Worm (Caenorhabditis elegans) whole organism, early embryonic: ENCODE data around the gene F56C9.6.

ENCODE experiments used
- B0310.2 ChIP-seq: sonication (generic microtip); optimal IDR thresholded peaks from 2 replicates; lab custom pipeline; 2016; ENCODE audit warnings: mild to moderate bottlenecking, missing genetic modification characterization, missing compliant biosample characterization
- F13C5.2 ChIP-seq: sonication (generic microtip); optimal IDR thresholded peaks from 2 replicates; lab custom pipeline; 2017; ENCODE audit warnings: mild to moderate bottlenecking, missing genetic modification characterization, inconsistent platforms, missing compliant biosample characterization
- aly-1 ChIP-seq: sonication (generic microtip); optimal IDR thresholded peaks from 2 replicates; lab custom pipeline; 2016; ENCODE audit warnings: missing genetic modification characterization, missing compliant biosample characterization
- ama-1 ChIP-seq: fragments of 150-350 bp; optimal IDR thresholded peaks from 2 replicates; lab custom pipeline; 2014
- ceh-13 ChIP-seq: fragments of 200-800 bp; sonication (Bioruptor generic); optimal IDR thresholded peaks from 2 replicates; lab custom pipeline; 2018; ENCODE audit warnings: mild to moderate bottlenecking, missing genetic modification characterization, missing compliant biosample characterization
- ceh-36 ChIP-seq: sonication (generic microtip); optimal IDR thresholded peaks from 2 replicates; lab custom pipeline; 2016; ENCODE audit warnings: missing genetic modification characterization, inconsistent platforms, missing compliant biosample characterization
- ets-7 ChIP-seq: sonication (generic microtip); optimal IDR thresholded peaks from 2 replicates; lab custom pipeline; 2016; ENCODE audit warnings: missing genotype, missing genetic modification characterization, missing compliant biosample characterization
- flt-1 ChIP-seq: fragments of 200-800 bp; sonication (Bioruptor generic); IDR thresholded peaks from 2 replicates; pipeline ENCODE4 v1.3.6; 2022; ENCODE audit warnings: missing genetic modification characterization, missing compliant biosample characterization
- hmbx-1 ChIP-seq: sonication (generic microtip); optimal IDR thresholded peaks from 2 replicates; lab custom pipeline; 2016; ENCODE audit warnings: mild to moderate bottlenecking, missing genetic modification characterization, missing compliant biosample characterization
- hmg-4 ChIP-seq: fragments of 200-800 bp; sonication (Bioruptor generic); optimal IDR thresholded peaks from 2 replicates; lab custom pipeline; 2018; ENCODE audit warnings: mild to moderate bottlenecking, missing genetic modification characterization, missing compliant biosample characterization
- hnd-1 ChIP-seq: sonication (generic microtip); optimal IDR thresholded peaks from 2 replicates; lab custom pipeline; 2016; ENCODE audit warnings: missing genetic modification characterization, missing compliant biosample characterization
- pes-1 ChIP-seq: fragments of 200-800 bp; sonication (Bioruptor generic); IDR thresholded peaks from 2 replicates; pipeline ENCODE4 v1.3.6; 2022; ENCODE audit warnings: missing genetic modification reagents, missing genetic modification characterization, missing compliant biosample characterization
- scrt-1 ChIP-seq: fragments of 200-800 bp; sonication (Bioruptor generic); IDR thresholded peaks from 2 replicates; pipeline ENCODE4 v1.3.6; 2022; ENCODE audit warnings: missing genetic modification characterization, missing compliant biosample characterization
- sea-1 ChIP-seq: fragments of 200-800 bp; sonication (Bioruptor generic); conservative IDR thresholded peaks from 2 replicates; pipeline ENCODE4 v1.3.6; 2022; ENCODE audit warnings: missing genetic modification characterization, missing compliant biosample characterization
- tbx-11 ChIP-seq: fragments of 200-800 bp; sonication (Bioruptor generic); IDR thresholded peaks from 2 replicates; pipeline ENCODE4 v1.3.6; 2022; ENCODE audit warnings: missing genetic modification characterization, missing compliant biosample characterization
- tbx-37 ChIP-seq: fragments of 200-800 bp; sonication (Bioruptor generic); conservative IDR thresholded peaks from 2 replicates; pipeline ENCODE4 v1.3.6; 2022; ENCODE audit warnings: missing genetic modification reagents, missing genetic modification characterization, missing compliant biosample characterization
- tra-4 ChIP-seq: sonication (generic microtip); optimal IDR thresholded peaks from 2 replicates; lab custom pipeline; 2017; ENCODE audit warnings: missing genetic modification characterization, missing compliant biosample characterization

The F56C9.6 gene

DNA sequence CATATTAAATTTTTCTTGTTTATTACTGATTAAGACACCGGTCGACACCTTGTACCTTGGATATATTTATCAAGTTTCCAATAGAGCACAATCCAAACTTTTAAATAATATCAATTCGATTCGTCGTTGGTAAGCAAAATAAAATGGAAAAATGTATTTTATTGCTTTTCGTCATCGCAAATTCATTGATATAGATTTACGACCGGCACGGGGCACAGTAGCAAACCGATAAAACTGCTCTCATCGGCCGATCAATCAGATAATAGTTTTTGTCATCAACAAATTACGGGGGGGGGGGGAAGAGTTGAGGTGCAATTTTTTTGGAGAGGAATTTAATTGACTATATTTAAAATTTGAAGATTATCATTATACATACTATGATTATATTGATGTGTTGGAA, 12.8 kb upstream of the F56C9.6 start:
- TF ChIP-seq tbx-11 (GFP tag; lab: Robert Waterston, UW) (no peak), F13C5.2 (tag; lab: Kevin White, UChicago) (no peak), B0310.2 (tag; lab: Kevin White, UChicago) (no peak), hmbx-1 (no peak), ceh-36 (tag; lab: Kevin White, UChicago) (no peak), ama-1 (lab: Kevin White, UChicago) (no peak), aly-1 (no peak), pes-1 (GFP tag; lab: Robert Waterston, UW) (no peak)

DNA sequence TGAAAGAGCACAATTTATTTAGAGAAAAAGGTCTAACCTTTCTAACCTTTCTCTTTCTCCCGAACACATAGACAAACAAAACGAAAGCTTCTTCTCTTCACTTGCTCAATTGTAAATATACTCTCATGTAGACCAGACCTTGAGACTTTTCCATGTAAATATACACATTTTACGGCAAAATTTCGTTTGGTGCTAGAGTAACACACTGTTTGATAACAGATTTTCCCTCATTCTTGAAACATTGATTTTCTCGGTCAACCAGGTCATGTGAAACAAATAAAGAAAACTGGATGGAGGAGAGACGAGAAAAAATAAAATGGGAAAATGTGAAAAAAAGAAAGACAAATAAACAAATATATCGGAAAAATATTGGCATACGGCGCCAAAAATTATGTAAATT, 11.4 kb upstream of the F56C9.6 start:
- TF ChIP-seq tbx-11 (GFP tag; lab: Robert Waterston, UW) (no peak), sea-1 (GFP tag; lab: Robert Waterston, UW) (no peak), hmbx-1 (no peak), tra-4 (tag; lab: Kevin White, UChicago) (no peak), scrt-1 (GFP tag; lab: Robert Waterston, UW) (no peak), pes-1 (GFP tag; lab: Robert Waterston, UW) (no peak), tbx-37 (GFP tag; lab: Robert Waterston, UW) (no peak), F13C5.2 (tag; lab: Kevin White, UChicago) (no peak), hnd-1 (no peak), B0310.2 (tag; lab: Kevin White, UChicago) (no peak), hmg-4 (no peak), ets-7 (no peak), flt-1 (GFP tag; lab: Robert Waterston, UW) (no peak), aly-1 (no peak), ceh-13 (GFP tag; lab: Kevin White, UChicago) (no peak), ceh-36 (tag; lab: Kevin White, UChicago) (no peak), ama-1 (lab: Kevin White, UChicago) (no peak)

DNA sequence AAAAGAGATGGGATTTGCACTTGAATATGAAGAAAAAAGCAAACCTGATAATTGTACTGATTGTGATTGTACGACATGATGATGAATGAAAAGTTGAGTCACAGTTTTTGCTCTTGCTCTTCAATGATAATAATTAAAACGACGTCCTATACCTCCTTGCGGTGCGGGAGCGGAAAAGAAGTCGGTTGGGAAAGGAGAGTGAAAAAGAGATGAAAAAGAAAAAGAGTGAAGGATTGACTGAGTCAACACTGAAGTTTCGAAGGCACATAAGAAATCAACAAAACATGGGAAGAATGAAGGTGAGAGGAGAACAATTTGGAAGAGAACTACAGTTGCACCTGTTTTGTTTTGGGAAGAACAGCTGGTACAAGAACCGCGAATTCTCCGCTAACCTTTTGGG, 8.8 kb upstream of the F56C9.6 start, which contains the start of gene F56C9.8:
Gene F56C9.8 (minus strand): TSS at position 120 of the 400 bp plus-strand sequence.
- TF ChIP-seq sea-1 (GFP tag; lab: Robert Waterston, UW) (no peak), tra-4 (tag; lab: Kevin White, UChicago) (no peak), ets-7 (no peak), hmg-4 (no peak), ceh-36 (tag; lab: Kevin White, UChicago) (no peak), pes-1 (GFP tag; lab: Robert Waterston, UW) (no peak), flt-1 (GFP tag; lab: Robert Waterston, UW) (no peak), tbx-37 (GFP tag; lab: Robert Waterston, UW) (no peak), ceh-13 (GFP tag; lab: Kevin White, UChicago) (no peak)

DNA sequence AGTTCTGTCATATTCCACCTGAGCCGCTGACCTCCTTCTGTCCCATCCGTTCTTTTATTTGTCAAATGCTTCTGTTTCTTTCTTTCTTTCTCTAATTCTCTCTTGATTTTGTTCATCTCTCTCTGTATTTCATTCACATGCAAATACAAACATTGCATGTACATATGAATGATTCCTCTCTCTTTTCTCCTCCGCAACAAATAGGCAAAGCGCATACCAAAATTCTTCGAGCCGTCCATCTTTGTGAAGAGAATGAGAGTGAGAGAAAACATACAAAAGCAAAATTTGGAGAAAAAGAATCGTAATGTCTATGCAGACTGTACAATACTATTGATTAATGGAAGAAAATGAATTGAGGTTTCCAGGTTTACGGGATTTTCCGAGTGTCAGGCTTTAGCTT, 6.8 kb upstream of the F56C9.6 start:
- no peak for TF ChIP-seq aly-1
- no peak for TF ChIP-seq B0310.2 (tag; lab: Kevin White, UChicago)
- no peak for TF ChIP-seq flt-1 (GFP tag; lab: Robert Waterston, UW)
- TF ChIP-seq pes-1 (GFP tag; lab: Robert Waterston, UW), result no peak
- no peak for TF ChIP-seq hmg-4
- TF ChIP-seq ceh-36 (tag; lab: Kevin White, UChicago), result no peak
- TF ChIP-seq tra-4 (tag; lab: Kevin White, UChicago), result no peak
- no peak for TF ChIP-seq ama-1 (lab: Kevin White, UChicago)
- no peak for TF ChIP-seq tbx-37 (GFP tag; lab: Robert Waterston, UW)
- no peak for TF ChIP-seq scrt-1 (GFP tag; lab: Robert Waterston, UW)
- no peak for TF ChIP-seq ets-7
- no peak for TF ChIP-seq ceh-13 (GFP tag; lab: Kevin White, UChicago)
- no peak for TF ChIP-seq F13C5.2 (tag; lab: Kevin White, UChicago)
- no peak for TF ChIP-seq tbx-11 (GFP tag; lab: Robert Waterston, UW)
- TF ChIP-seq sea-1 (GFP tag; lab: Robert Waterston, UW), result no peak
- no peak for TF ChIP-seq hnd-1

DNA sequence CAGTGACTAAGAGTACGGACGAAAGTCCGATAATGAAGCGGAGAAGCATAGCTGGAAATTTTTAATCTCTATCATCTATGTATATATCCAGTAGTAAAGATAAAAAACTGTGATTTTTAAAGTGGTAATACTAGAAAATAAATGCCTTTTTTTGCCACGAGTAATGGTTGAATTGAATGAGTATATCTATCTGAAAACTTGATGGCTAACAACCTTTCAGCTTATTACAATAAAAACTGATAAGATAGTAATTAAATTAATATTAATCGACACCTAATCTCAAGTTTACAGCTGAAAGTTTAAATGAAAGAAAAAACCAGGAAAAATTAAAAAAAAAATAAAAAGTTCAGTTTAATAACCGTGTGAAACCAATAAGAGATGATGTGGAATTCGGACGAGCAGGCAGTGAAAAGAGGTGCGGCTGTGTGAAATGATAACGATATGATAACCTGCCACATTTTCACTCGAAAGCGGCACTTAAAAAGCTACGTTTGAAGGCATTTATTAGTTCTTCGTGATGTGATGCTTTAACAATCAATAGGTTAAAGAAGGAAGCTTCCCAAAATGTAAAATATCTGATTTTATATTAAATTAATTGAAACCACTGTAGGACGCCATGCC, 4.5 kb upstream of the F56C9.6 start, which contains the start of gene nspg-6:
Gene nspg-6 (minus strand): TSS at position 51 of the 621 bp plus-strand sequence.
- TF ChIP-seq aly-1, result no peak
- no peak for TF ChIP-seq ceh-13 (GFP tag; lab: Kevin White, UChicago)
- TF ChIP-seq pes-1 (GFP tag; lab: Robert Waterston, UW), result no peak
- no peak for TF ChIP-seq ceh-36 (tag; lab: Kevin White, UChicago)
- TF ChIP-seq B0310.2 (tag; lab: Kevin White, UChicago), result no peak
- no peak for TF ChIP-seq scrt-1 (GFP tag; lab: Robert Waterston, UW)
- TF ChIP-seq ama-1 (lab: Kevin White, UChicago), result no peak
- no peak for TF ChIP-seq hmbx-1
- no peak for TF ChIP-seq tra-4 (tag; lab: Kevin White, UChicago)
- TF ChIP-seq tbx-37 (GFP tag; lab: Robert Waterston, UW), result no peak
- no peak for TF ChIP-seq F13C5.2 (tag; lab: Kevin White, UChicago)
- no peak for TF ChIP-seq sea-1 (GFP tag; lab: Robert Waterston, UW)
- no peak for TF ChIP-seq flt-1 (GFP tag; lab: Robert Waterston, UW)
- no peak for TF ChIP-seq hmg-4
- TF ChIP-seq tbx-11 (GFP tag; lab: Robert Waterston, UW), result no peak
- TF ChIP-seq ets-7, result no peak

DNA sequence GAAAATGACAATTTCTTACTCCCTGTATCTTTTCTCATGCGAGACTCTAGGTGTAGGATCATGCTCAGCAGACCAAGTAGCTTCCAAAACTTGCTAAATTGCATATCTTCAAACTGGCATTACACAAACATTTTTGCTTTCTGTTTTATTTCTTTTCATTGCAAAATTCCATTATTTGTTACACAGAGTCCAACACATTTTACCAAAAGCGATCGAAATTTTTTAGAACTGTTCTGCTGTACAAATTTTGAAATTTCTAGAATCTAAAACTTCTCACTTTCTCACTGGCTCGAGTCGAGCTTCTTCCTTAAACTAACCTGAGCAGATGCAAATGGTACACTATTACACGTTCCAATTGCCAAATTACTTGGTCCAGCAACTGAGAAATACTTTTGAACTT, 3.9 kb upstream of the F56C9.6 start:
- TF ChIP-seq ceh-36 (tag; lab: Kevin White, UChicago) (no peak), B0310.2 (tag; lab: Kevin White, UChicago) (no peak), flt-1 (GFP tag; lab: Robert Waterston, UW) (no peak), pes-1 (GFP tag; lab: Robert Waterston, UW) (no peak), ceh-13 (GFP tag; lab: Kevin White, UChicago) (no peak), sea-1 (GFP tag; lab: Robert Waterston, UW) (no peak), tbx-11 (GFP tag; lab: Robert Waterston, UW) (no peak), tra-4 (tag; lab: Kevin White, UChicago) (no peak), hmbx-1 (no peak), F13C5.2 (tag; lab: Kevin White, UChicago) (no peak)
